Worm (Caenorhabditis elegans): ENCODE data around the gene sre-20.
A peak's percentile ranks its signal among the peaks of the same experiment; 100 is the strongest.

sre-20 gene

DNA sequence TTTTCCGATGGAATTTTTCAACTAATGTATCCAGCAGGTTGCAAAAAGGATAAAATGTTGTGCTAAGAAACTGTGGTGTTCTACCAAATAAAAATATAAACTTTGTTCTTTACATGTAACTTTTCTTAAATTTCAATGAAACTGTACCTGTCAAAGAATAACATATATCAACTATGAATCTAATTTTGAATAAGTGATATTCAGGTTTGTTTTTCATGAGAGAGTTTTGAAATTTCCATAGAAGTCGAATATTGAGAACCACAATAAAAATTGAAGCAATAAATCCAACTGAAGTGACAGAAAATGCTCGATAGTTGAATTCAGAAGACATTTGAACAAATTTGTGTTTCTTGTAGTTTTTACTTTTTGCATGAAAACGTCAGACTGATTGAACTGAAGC lies 5.4 kb upstream of the sre-20 start, which contains the start of gene srbc-43:
Gene srbc-43, minus strand, starts transcription at position 331 of the 400 bp plus-strand sequence.
- TF ChIP-seq egl-27 (tag; optimal IDR thresholded peaks at IDR 0.05): no peak
- no peak for TF ChIP-seq crh-2 (tag; optimal IDR thresholded peaks at IDR 0.05)
- no peak for TF ChIP-seq nhr-77 (tag; optimal IDR thresholded peaks at IDR 0.05)
- TF ChIP-seq dmd-4 (tag; optimal IDR thresholded peaks at IDR 0.05): no peak
- no peak for TF ChIP-seq blmp-1 (tag; optimal IDR thresholded peaks at IDR 0.05; ENCODE audit: insufficient read depth)
- TF ChIP-seq snpc-4 (tag; optimal IDR thresholded peaks at IDR 0.05): no peak
- no peak for TF ChIP-seq ztf-1 (GFP tag; conservative IDR thresholded peaks at IDR 0.05)

DNA sequence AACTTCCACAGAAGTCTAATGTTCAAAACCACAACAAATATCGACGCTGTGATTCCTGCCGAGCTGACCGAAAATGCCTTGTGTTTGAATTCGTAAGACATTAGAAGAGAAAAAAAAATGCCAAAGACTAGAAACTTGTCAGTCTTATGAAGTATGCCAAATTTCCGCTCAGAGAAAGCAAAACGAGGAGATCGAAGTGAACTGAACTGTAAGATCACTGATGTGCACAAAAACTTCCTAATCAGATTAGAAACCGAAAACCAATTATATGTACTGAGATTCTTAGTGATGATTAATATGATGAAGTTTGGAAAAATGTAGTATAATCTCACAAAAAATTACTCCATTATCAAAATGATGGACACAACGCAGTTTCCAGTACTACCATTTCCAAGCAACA lies 3.7 kb upstream of the sre-20 start, which contains the start of gene srbc-44:
Gene srbc-44, minus strand, starts transcription at position 101 of the 400 bp plus-strand sequence.
- TF ChIP-seq elt-1 (tag; optimal IDR thresholded peaks at IDR 0.05) (no peak), lin-39 (tag; optimal IDR thresholded peaks at IDR 0.05) (no peak), snpc-4 (tag; optimal IDR thresholded peaks at IDR 0.05) (no peak), ama-1 (optimal IDR thresholded peaks at IDR 0.05) (no peak), ceh-82 (tag; optimal IDR thresholded peaks at IDR 0.05) (no peak), nhr-237 (tag; optimal IDR thresholded peaks at IDR 0.05) (no peak), nhr-129 (tag; optimal IDR thresholded peaks at IDR 0.05) (no peak), unc-62 (GFP tag; optimal IDR thresholded peaks at IDR 0.05) (no peak), ztf-1 (GFP tag; conservative IDR thresholded peaks at IDR 0.05) (no peak), sma-3 (GFP tag; optimal IDR thresholded peaks at IDR 0.05) (no peak), lin-13 (GFP tag; optimal IDR thresholded peaks at IDR 0.05) (no peak), ztf-11 (tag; optimal IDR thresholded peaks at IDR 0.05) (no peak), ztf-4 (tag; optimal IDR thresholded peaks at IDR 0.05) (no peak)

DNA sequence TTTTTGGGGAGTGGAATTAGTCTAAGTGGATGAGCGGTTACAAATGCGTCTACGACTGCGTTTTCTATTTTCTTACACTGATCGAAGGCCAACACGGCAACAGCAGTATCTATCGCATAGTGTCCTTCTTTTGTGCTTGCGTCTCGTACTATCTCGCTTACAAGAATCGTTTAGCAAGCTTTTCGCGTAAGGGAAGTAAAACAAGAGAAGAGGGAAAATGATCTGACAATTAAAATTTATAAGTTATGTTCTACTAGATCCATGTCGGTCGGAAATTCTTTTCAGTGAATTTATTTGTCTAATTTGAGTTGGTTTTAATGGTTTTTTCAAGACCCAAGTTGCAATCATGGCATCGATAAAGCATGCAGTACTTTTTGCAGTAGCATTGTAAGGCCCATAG lies 2.3 kb upstream of the sre-20 start, which contains the start of gene fkb-4:
Gene fkb-4, minus strand, starts transcription at position 101 of the 400 bp plus-strand sequence.
- no peak for TF ChIP-seq F13H6.1 (tag; optimal IDR thresholded peaks at IDR 0.05)
- TF ChIP-seq aly-2 (tag; optimal IDR thresholded peaks at IDR 0.05): no peak
- TF ChIP-seq nhr-77 (tag; optimal IDR thresholded peaks at IDR 0.05): no peak
- no peak for TF ChIP-seq ama-1 (optimal IDR thresholded peaks at IDR 0.05)
- no peak for TF ChIP-seq alr-1 (tag; optimal IDR thresholded peaks at IDR 0.05)
- no peak for TF ChIP-seq dmd-4 (tag; optimal IDR thresholded peaks at IDR 0.05)
- TF ChIP-seq nhr-237 (tag; optimal IDR thresholded peaks at IDR 0.05): no peak
- TF ChIP-seq mbf-1 (tag; optimal IDR thresholded peaks at IDR 0.05): no peak
- TF ChIP-seq snpc-4 (tag; optimal IDR thresholded peaks at IDR 0.05): no peak
- no peak for TF ChIP-seq nhr-25 (tag; optimal IDR thresholded peaks at IDR 0.05)
- no peak for TF ChIP-seq elt-3 (tag; optimal IDR thresholded peaks at IDR 0.05)
- TF ChIP-seq R02D3.7 (tag; optimal IDR thresholded peaks at IDR 0.05): no peak
- TF ChIP-seq nhr-10 (tag; optimal IDR thresholded peaks at IDR 0.05): no peak

DNA sequence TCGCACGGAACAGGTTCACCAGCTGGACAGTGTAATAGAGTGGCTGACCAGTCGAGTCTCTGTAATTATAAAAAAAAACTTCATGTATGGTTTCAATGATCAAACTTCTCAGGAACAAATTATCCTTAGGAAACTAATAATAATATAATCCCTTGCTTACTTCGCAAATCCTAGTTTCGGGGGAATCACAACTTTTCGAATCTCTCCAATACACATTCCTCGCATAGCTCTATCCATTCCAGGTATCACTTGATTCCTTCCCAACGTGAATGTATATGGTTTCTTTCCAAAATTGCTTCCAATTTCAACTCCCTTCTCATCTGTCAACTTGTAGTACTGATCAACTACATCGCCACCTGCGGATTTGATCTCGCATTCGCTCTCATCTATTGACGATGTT lies 1.6 kb upstream of the sre-20 start:
- TF ChIP-seq nhr-77 (tag; optimal IDR thresholded peaks at IDR 0.05) (no peak), nhr-21 (tag; optimal IDR thresholded peaks at IDR 0.05) (no peak), mdl-1 (tag; optimal IDR thresholded peaks at IDR 0.05) (no peak), ztf-4 (tag; optimal IDR thresholded peaks at IDR 0.05) (no peak), nhr-12 (tag; optimal IDR thresholded peaks at IDR 0.05) (no peak), Y55F3AM.14 (GFP tag; optimal IDR thresholded peaks at IDR 0.05) (no peak), ceh-82 (tag; optimal IDR thresholded peaks at IDR 0.05) (no peak), ZK546.5 (tag; optimal IDR thresholded peaks at IDR 0.05) (no peak)

DNA sequence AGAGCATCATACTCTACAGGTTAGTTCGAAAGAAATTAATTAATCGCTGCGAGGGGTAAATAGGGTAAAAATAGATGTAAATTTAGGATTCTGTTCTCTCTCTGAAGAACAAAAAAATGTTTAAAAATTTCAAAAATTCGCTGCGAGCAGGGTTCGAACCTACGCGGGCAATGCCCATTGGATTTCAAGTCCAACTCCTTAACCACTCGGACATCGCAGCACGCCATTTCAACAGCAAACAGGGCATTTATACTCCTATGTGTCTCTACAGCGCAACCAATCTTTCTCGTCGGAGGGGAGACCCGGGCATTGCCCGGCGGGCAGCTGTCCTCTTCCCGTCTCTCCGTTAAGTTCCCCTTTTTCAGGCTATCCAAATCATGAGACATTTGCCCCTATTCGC lies 4.5 kb downstream of the sre-20 start:
- TF ChIP-seq mdl-1 (tag; optimal IDR thresholded peaks at IDR 0.05): no peak
- TF ChIP-seq aly-2 (tag; optimal IDR thresholded peaks at IDR 0.05): no peak
- no peak for TF ChIP-seq zag-1 (tag; optimal IDR thresholded peaks at IDR 0.05)
- peak; percentile 53 for TF ChIP-seq sma-9 (GFP tag; optimal IDR thresholded peaks at IDR 0.05)
- no peak for TF ChIP-seq sma-9 (tag; optimal IDR thresholded peaks at IDR 0.05)
- no peak for TF ChIP-seq unc-62 (GFP tag; optimal IDR thresholded peaks at IDR 0.05)
- TF ChIP-seq elt-1 (tag; optimal IDR thresholded peaks at IDR 0.05): no peak
- no peak for TF ChIP-seq ceh-82 (tag; optimal IDR thresholded peaks at IDR 0.05)
- TF ChIP-seq crh-2 (tag; optimal IDR thresholded peaks at IDR 0.05): peak; percentile 18
- no peak for TF ChIP-seq nhr-77 (tag; optimal IDR thresholded peaks at IDR 0.05)
- no peak for TF ChIP-seq mbf-1 (tag; optimal IDR thresholded peaks at IDR 0.05)
- TF ChIP-seq gmeb-1 (tag; optimal IDR thresholded peaks at IDR 0.05): peak; percentile 39
- TF ChIP-seq alr-1 (tag; optimal IDR thresholded peaks at IDR 0.05): no peak
- no peak for TF ChIP-seq blmp-1 (tag; optimal IDR thresholded peaks at IDR 0.05; ENCODE audit: insufficient read depth)
- no peak for TF ChIP-seq snpc-4 (tag; optimal IDR thresholded peaks at IDR 0.05)
- no peak for TF ChIP-seq ZK546.5 (tag; optimal IDR thresholded peaks at IDR 0.05)
- no peak for TF ChIP-seq nhr-237 (tag; optimal IDR thresholded peaks at IDR 0.05)
- TF ChIP-seq ztf-4 (tag; optimal IDR thresholded peaks at IDR 0.05): no peak
- peak in 1 of 2 experiments; percentile 5 for TF ChIP-seq lsy-2 (tag; optimal IDR thresholded peaks at IDR 0.05)
- peak; percentile 49 for TF ChIP-seq sma-3 (GFP tag; optimal IDR thresholded peaks at IDR 0.05)
- TF ChIP-seq C34F6.9 (tag; optimal IDR thresholded peaks at IDR 0.05): peak; percentile 38
- no peak for TF ChIP-seq nhr-21 (tag; optimal IDR thresholded peaks at IDR 0.05)
- TF ChIP-seq lin-39 (tag; optimal IDR thresholded peaks at IDR 0.05): no peak
- TF ChIP-seq lin-13 (GFP tag; optimal IDR thresholded peaks at IDR 0.05): peak; percentile 18
- TF ChIP-seq nhr-12 (tag; optimal IDR thresholded peaks at IDR 0.05): no peak
- no peak for TF ChIP-seq sem-4 (tag; optimal IDR thresholded peaks at IDR 0.05)
- peak; percentile 70 for TF ChIP-seq nhr-129 (tag; optimal IDR thresholded peaks at IDR 0.05)
- TF ChIP-seq nhr-6 (tag; optimal IDR thresholded peaks at IDR 0.05): no peak
- TF ChIP-seq R02D3.7 (tag; optimal IDR thresholded peaks at IDR 0.05): no peak
- TF ChIP-seq nhr-10 (tag; optimal IDR thresholded peaks at IDR 0.05): no peak
- no peak for TF ChIP-seq Y55F3AM.14 (GFP tag; optimal IDR thresholded peaks at IDR 0.05)
- no peak for TF ChIP-seq lin-11 (tag; optimal IDR thresholded peaks at IDR 0.05)
- TF ChIP-seq elt-3 (tag; optimal IDR thresholded peaks at IDR 0.05): no peak
- no peak for TF ChIP-seq unc-55 (GFP tag; optimal IDR thresholded peaks at IDR 0.05)
- TF ChIP-seq skn-1 (tag; optimal IDR thresholded peaks at IDR 0.05): no peak

Data from whole organism, L2 larva.